Worm (Caenorhabditis elegans): Measurements from ENCODE around the gene T04F8.2.

DNA sequence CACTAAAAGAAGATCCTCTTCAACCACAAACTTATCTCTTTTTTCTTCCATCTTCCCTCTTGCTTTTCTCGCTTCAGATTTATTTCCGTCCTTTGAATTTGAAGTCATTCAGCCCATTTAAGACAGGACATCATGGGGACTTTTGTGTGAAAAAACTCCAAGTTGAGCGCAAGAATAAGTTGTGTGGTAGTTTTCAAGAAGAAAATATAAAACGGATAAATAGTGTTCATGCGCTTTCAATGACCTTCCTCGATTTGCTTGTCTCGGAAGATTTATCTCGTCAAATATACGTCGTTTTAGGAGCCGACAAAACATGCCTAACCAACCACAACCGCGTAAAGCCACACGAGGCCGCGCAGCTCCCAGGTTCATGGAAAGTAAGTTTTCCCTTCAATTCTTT is 24.3 kb downstream of the T04F8.2 start, which contains the start of gene sto-6:
- TF ChIP-seq fkh-10 (GFP tag; optimal IDR thresholded peaks at IDR 0.05) (no peak), lsy-2 (tag; optimal IDR thresholded peaks at IDR 0.05) (no peak), nhr-111 (GFP tag; optimal IDR thresholded peaks at IDR 0.05) (no peak), pha-4 (GFP tag; IDR thresholded peaks at IDR 0.05) (no peak), pha-4 (tag; optimal IDR thresholded peaks at IDR 0.05) (no peak), F49E8.2 (tag; optimal IDR thresholded peaks at IDR 0.05; ENCODE audit: borderline replicate concordance) (no peak), unc-62 (GFP tag; optimal IDR thresholded peaks at IDR 0.05 in 1 of 2) (no peak), unc-62 (tag; optimal IDR thresholded peaks at IDR 0.05) (no peak), ctbp-1 (GFP tag; IDR thresholded peaks at IDR 0.05) (no peak), sdz-12 (GFP tag; optimal IDR thresholded peaks at IDR 0.05) (no peak), nhr-48 (tag; optimal IDR thresholded peaks at IDR 0.05) (no peak), attf-4 (tag; optimal IDR thresholded peaks at IDR 0.05) (no peak)
